Fruit fly (Drosophila melanogaster) whole organism, wandering third instar larva: ENCODE results near the gene Ubc4.

Experiments used
- Abd-B ChIP-seq: fragments of >200 bp; optimal IDR thresholded peaks from 2 replicates; lab custom pipeline; 2017; ENCODE audit warnings: missing biosample characterization, missing genetic modification characterization
- CG32264 ChIP-seq: fragments of 200-800 bp; sonication (Bioruptor generic); optimal IDR thresholded peaks from 2 replicates; lab custom pipeline; 2016; ENCODE audit warnings: missing biosample characterization, missing genetic modification characterization
- CG9705 ChIP-seq: fragments of 200-800 bp; sonication (Bioruptor generic); optimal IDR thresholded peaks from 2 replicates; lab custom pipeline; 2018; ENCODE audit warnings: missing biosample characterization, mild to moderate bottlenecking, missing genetic modification characterization
- CrebA ChIP-seq: fragments of 200-800 bp; sonication (Bioruptor generic); optimal IDR thresholded peaks from 2 replicates; lab custom pipeline; 2016; ENCODE audit warnings: missing biosample characterization, mild to moderate bottlenecking, missing genetic modification characterization, borderline replicate concordance
- Dfd ChIP-seq: fragments of >200 bp; optimal IDR thresholded peaks from 2 replicates; lab custom pipeline; 2017; ENCODE audit warnings: missing biosample characterization, missing genetic modification characterization
- Dif ChIP-seq: fragments of 200-275, 200-300 bp; sonication (Bioruptor generic); optimal IDR thresholded peaks from 2 replicates; lab custom pipeline; 2018; ENCODE audit warnings: missing biosample characterization, missing genetic modification characterization; ENCODE audit not compliant: partially characterized antibody
- GATAd ChIP-seq: sonication (Bioruptor generic); optimal IDR thresholded peaks from 2 replicates; lab custom pipeline; 2016; ENCODE audit warnings: missing biosample characterization, missing genetic modification characterization
- HLH106 ChIP-seq: fragments of 200-800 bp; optimal IDR thresholded peaks from 3 replicates; lab custom pipeline; 2019; ENCODE audit warnings: missing biosample characterization, mild to moderate bottlenecking, missing genetic modification characterization, moderate library complexity
- Hnf4 ChIP-seq: fragments of 200-800 bp; sonication (Bioruptor generic); optimal IDR thresholded peaks from 2 replicates; lab custom pipeline; 2016; ENCODE audit warnings: missing biosample characterization, mild to moderate bottlenecking, missing genetic modification characterization
- Hr78 ChIP-seq: fragments of >200 bp; optimal IDR thresholded peaks from 2 replicates; lab custom pipeline; 2017; ENCODE audit warnings: missing biosample characterization, missing genetic modification characterization
- Hr83 ChIP-seq: fragments of 200-300 bp; sonication (Bioruptor generic); optimal IDR thresholded peaks from 2 replicates; lab custom pipeline; 2016; ENCODE audit warnings: missing biosample characterization, mild to moderate bottlenecking, missing genetic modification characterization, moderate library complexity; ENCODE audit not compliant: poor library complexity, severe bottlenecking
- Jra ChIP-seq: sonication (Bioruptor generic); optimal IDR thresholded peaks from 2 replicates; lab custom pipeline; 2016; ENCODE audit warnings: missing biosample characterization, missing genetic modification characterization
- Mio ChIP-seq: sonication (Bioruptor generic); optimal IDR thresholded peaks from 2 replicates; lab custom pipeline; 2016; ENCODE audit warnings: missing biosample characterization, missing genetic modification characterization
- Myc ChIP-seq: fragments of >200 bp; optimal IDR thresholded peaks from 2 replicates; lab custom pipeline; 2017
- N ChIP-seq: fragments of >200 bp; optimal IDR thresholded peaks from 2 replicates; lab custom pipeline; 2018; ENCODE audit warnings: missing biosample characterization, missing external identifiers, missing genetic modification characterization
- OdsH ChIP-seq: fragments of 200-800 bp; sonication (Bioruptor generic); optimal IDR thresholded peaks from 2 replicates; lab custom pipeline; 2016; ENCODE audit warnings: missing biosample characterization, mild to moderate bottlenecking, missing genetic modification characterization
- Rel ChIP-seq, 2 experiments: fragments of 200-800 bp; sonication (Bioruptor generic) in 1 of 2; optimal IDR thresholded peaks; 2 replicates in 1 of 2; 3 replicates in 1 of 2; lab custom pipeline; 2016 to 2019; ENCODE audit warnings: mild to moderate bottlenecking in 2 of 2, missing biosample characterization in 2 of 2, missing genetic modification characterization in 2 of 2, moderate library complexity in 1 of 2
- Sp1 ChIP-seq: fragments of 200-800 bp; sonication (Bioruptor generic); optimal IDR thresholded peaks from 3 replicates; lab custom pipeline; 2019; ENCODE audit warnings: missing biosample characterization, mild to moderate bottlenecking, missing genetic modification characterization, moderate library complexity
- Vsx2 ChIP-seq: fragments of 200-300, 225-300 bp; sonication (Bioruptor generic); optimal IDR thresholded peaks from 2 replicates; lab custom pipeline; 2018; ENCODE audit warnings: missing biosample characterization, missing genetic modification characterization; ENCODE audit not compliant: partially characterized antibody
- br ChIP-seq: fragments of 200-800 bp; sonication (Bioruptor generic); optimal IDR thresholded peaks from 2 replicates; lab custom pipeline; 2016; ENCODE audit warnings: missing biosample characterization, missing genetic modification characterization
- brk ChIP-seq: fragments of 200-800 bp; sonication (Bioruptor generic); optimal IDR thresholded peaks from 2 replicates; lab custom pipeline; 2016; ENCODE audit warnings: missing biosample characterization, mild to moderate bottlenecking, missing genetic modification characterization
- dl ChIP-seq, 2 experiments: fragments of 175-275, 200-275 bp in 1 of 2; fragments of 200-275 bp in 1 of 2; sonication (Bioruptor generic); optimal IDR thresholded peaks; lab custom pipeline; 2018; ENCODE audit warnings: mild to moderate bottlenecking in 2 of 2, missing biosample characterization in 2 of 2, missing genetic modification characterization in 2 of 2, moderate library complexity in 2 of 2; ENCODE audit not compliant: partially characterized antibody in 2 of 2, insufficient read depth in 1 of 2
- dmrt93B ChIP-seq: fragments of 200-800 bp; sonication (Bioruptor generic); optimal IDR thresholded peaks from 2 replicates; lab custom pipeline; 2018; ENCODE audit warnings: missing biosample characterization, mild to moderate bottlenecking, missing genetic modification characterization
- dsf ChIP-seq: sonication (Bioruptor generic); optimal IDR thresholded peaks from 2 replicates; lab custom pipeline; 2016; ENCODE audit warnings: missing biosample characterization, missing genetic modification characterization, borderline replicate concordance
- ey ChIP-seq: fragments of 200-800 bp; sonication (Bioruptor generic); optimal IDR thresholded peaks from 2 replicates; lab custom pipeline; 2016; ENCODE audit warnings: missing biosample characterization, missing genetic modification characterization
- foxo ChIP-seq, 2 experiments: fragments of 200-800 bp; sonication (Bioruptor generic); optimal IDR thresholded peaks; 2 replicates in 1 of 2; 3 replicates in 1 of 2; lab custom pipeline; 2016 to 2017; ENCODE audit warnings: missing biosample characterization in 2 of 2, missing genetic modification characterization in 2 of 2
- fru ChIP-seq: fragments of 200-800 bp; sonication (Bioruptor generic); optimal IDR thresholded peaks from 3 replicates; lab custom pipeline; 2016; ENCODE audit warnings: missing biosample characterization, mild to moderate bottlenecking, missing genetic modification characterization
- h ChIP-seq: fragments of 200-800 bp; sonication (Bioruptor generic); optimal IDR thresholded peaks from 3 replicates; lab custom pipeline; 2016; ENCODE audit warnings: missing biosample characterization, mild to moderate bottlenecking, missing genetic modification characterization
- jim ChIP-seq: fragments of 175-275, 200-325 bp; sonication (Bioruptor generic); optimal IDR thresholded peaks from 2 replicates; lab custom pipeline; 2016; ENCODE audit warnings: missing biosample characterization, mild to moderate bottlenecking, missing genetic modification characterization
- lola ChIP-seq: fragments of >200 bp; optimal IDR thresholded peaks from 2 replicates; lab custom pipeline; 2017; ENCODE audit warnings: missing biosample characterization, missing genetic modification characterization
- pan ChIP-seq: fragments of >200 bp; optimal IDR thresholded peaks from 2 replicates; lab custom pipeline; 2017
- psq ChIP-seq: fragments of 200-800 bp; sonication (Bioruptor generic); optimal IDR thresholded peaks from 3 replicates; lab custom pipeline; 2017; ENCODE audit warnings: missing biosample characterization, mild to moderate bottlenecking, missing genetic modification characterization, moderate library complexity
- rgr ChIP-seq: fragments of 200-800 bp; sonication (Bioruptor generic); optimal IDR thresholded peaks from 3 replicates; lab custom pipeline; 2016; ENCODE audit warnings: missing biosample characterization, mild to moderate bottlenecking, missing genetic modification characterization
- sage ChIP-seq: fragments of 200-800 bp; sonication (Bioruptor generic); optimal IDR thresholded peaks from 2 replicates; lab custom pipeline; 2016; ENCODE audit warnings: missing biosample characterization, mild to moderate bottlenecking, missing genetic modification characterization
- sv ChIP-seq: fragments of 200-800 bp; sonication (Bioruptor generic); optimal IDR thresholded peaks from 3 replicates; lab custom pipeline; 2016; ENCODE audit warnings: missing biosample characterization, missing genetic modification characterization
- tai ChIP-seq: sonication (Bioruptor generic); optimal IDR thresholded peaks from 2 replicates; lab custom pipeline; 2016; ENCODE audit warnings: missing biosample characterization, missing genetic modification characterization
- usp ChIP-seq: fragments of >200 bp; optimal IDR thresholded peaks from 2 replicates; lab custom pipeline; 2017; ENCODE audit warnings: missing biosample characterization, missing genetic modification characterization
- woc ChIP-seq: sonication (Bioruptor generic); optimal IDR thresholded peaks from 2 replicates; lab custom pipeline; 2016; ENCODE audit warnings: missing biosample characterization, mild to moderate bottlenecking, missing genetic modification characterization

Gene Ubc4

DNA sequence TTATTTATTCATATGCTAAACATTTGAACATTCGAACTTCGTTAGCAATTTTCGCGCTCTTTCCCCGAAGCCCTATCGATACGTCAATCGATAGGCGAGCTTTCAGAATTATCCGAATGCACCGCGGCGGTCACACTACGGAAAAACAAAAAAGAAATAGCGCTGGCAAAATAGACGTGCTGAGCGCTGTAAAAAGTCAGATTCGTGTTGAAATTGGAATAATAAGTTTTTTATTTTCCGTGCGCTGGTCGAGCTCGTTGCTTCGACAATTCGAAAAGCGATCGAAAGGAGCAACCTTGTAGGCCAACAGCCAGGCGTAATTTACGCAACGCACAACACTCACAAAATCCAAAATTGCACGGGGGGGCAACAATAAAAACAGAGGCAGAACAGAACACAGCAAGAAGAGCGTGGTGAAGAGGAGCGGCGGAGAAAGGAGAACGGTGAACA lies at the start of gene Ubc4:
Ubc4 (plus strand) TSS at position 144 of the 450 bp plus-strand sequence.
- no peak for TF ChIP-seq woc (GFP tag; lab: Kevin White, UChicago)
- no peak for TF ChIP-seq Dfd (GFP tag; lab: Kevin White, UChicago)
- TF ChIP-seq OdsH = peak; percentile 14
- no peak for TF ChIP-seq Mio
- TF ChIP-seq sv (GFP tag; lab: Kevin White, UChicago) = no peak
- no peak for TF ChIP-seq pan (lab: Kevin White, UChicago)
- peak; percentile 45 for TF ChIP-seq Sp1 (GFP tag; lab: Kevin White, UChicago)
- TF ChIP-seq psq (GFP tag; lab: Kevin White, UChicago) = peak; percentile 87
- TF ChIP-seq dmrt93B (GFP tag; lab: Kevin White, UChicago) = no peak
- TF ChIP-seq usp (GFP tag; lab: Kevin White, UChicago) = no peak
- TF ChIP-seq CrebA = no peak
- TF ChIP-seq Abd-B (GFP tag; lab: Kevin White, UChicago) = no peak
- TF ChIP-seq Hr83 (GFP tag; lab: Kevin White, UChicago) = peak; percentile 7
- no peak for TF ChIP-seq dsf
- TF ChIP-seq tai = no peak
- no peak for TF ChIP-seq Jra (GFP tag; lab: Kevin White, UChicago)
- TF ChIP-seq brk (GFP tag; lab: Kevin White, UChicago) = no peak
- TF ChIP-seq lola (GFP tag; lab: Kevin White, UChicago) = no peak
- peak; percentile 13 for TF ChIP-seq ey (GFP tag; lab: Kevin White, UChicago)
- TF ChIP-seq Dif = no peak
- TF ChIP-seq CG9705 (GFP tag; lab: Kevin White, UChicago) = no peak
- peak; percentile 30 for TF ChIP-seq HLH106 (tag; lab: Kevin White, UChicago)
- TF ChIP-seq h (GFP tag; lab: Kevin White, UChicago) = peak; percentile 47
- no peak for TF ChIP-seq GATAd (GFP tag; lab: Kevin White, UChicago)
- TF ChIP-seq br = peak; percentile 22
- TF ChIP-seq Hnf4 = no peak
- peak; percentile 30 for TF ChIP-seq fru (GFP tag; lab: Kevin White, UChicago)
- TF ChIP-seq CG32264 = no peak
- no peak for TF ChIP-seq dl (GFP tag; optimal IDR thresholded peaks at IDR 0.05; lab: Kevin White, UChicago; ENCODE audit: insufficient read depth in 1 of 2, partially characterized antibody in 2 of 2)
- peak; percentile 64 for TF ChIP-seq rgr (GFP tag; lab: Kevin White, UChicago)
- no peak for TF ChIP-seq jim (GFP tag; lab: Kevin White, UChicago)
- no peak for TF ChIP-seq Hr78 (GFP tag; lab: Kevin White, UChicago)
- no peak for TF ChIP-seq Rel (GFP tag; optimal IDR thresholded peaks at IDR 0.05; lab: Kevin White, UChicago)
- TF ChIP-seq Rel (tag; optimal IDR thresholded peaks at IDR 0.05; lab: Kevin White, UChicago) = peak; percentile 33
- no peak for TF ChIP-seq sage (GFP tag; lab: Kevin White, UChicago)
- no peak for TF ChIP-seq foxo (GFP tag; optimal IDR thresholded peaks at IDR 0.05; lab: Kevin White, UChicago)
- TF ChIP-seq N (GFP tag; lab: Kevin White, UChicago) = no peak
- TF ChIP-seq Myc = no peak
- TF ChIP-seq Vsx2 (GFP tag; lab: Kevin White, UChicago) = no peak

DNA sequence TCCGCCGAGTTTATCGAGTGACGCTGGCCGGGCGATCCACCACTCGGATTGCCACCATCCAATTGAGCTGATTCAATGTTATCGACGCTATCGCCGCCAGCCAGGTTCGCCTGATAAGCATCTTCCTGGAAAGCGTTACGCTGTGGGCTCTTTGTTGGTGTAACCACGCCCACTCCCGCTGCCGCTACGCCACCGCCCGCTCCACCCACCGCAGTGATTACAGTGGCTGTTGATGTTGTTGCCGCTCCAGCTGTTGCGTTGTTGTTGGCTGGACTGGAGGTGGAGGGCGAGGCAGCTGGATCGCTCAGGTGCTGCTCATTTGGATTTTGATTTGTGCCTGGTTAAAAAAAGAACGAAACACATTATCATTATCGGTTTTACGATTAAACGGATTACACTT lies 26.8 kb upstream of the Ubc4 start:
- TF ChIP-seq br (peak; percentile 5), Dfd (GFP tag; lab: Kevin White, UChicago) (no peak), pan (lab: Kevin White, UChicago) (no peak)

dm6 chr3L:9674300-9674699 lies 23.8 kb upstream of the Ubc4 start:
- TF ChIP-seq Dfd (GFP tag; lab: Kevin White, UChicago) = no peak
- no peak for TF ChIP-seq Hr83 (GFP tag; lab: Kevin White, UChicago)
- no peak for TF ChIP-seq br
- TF ChIP-seq psq (GFP tag; lab: Kevin White, UChicago) = no peak
- no peak for TF ChIP-seq dsf
- TF ChIP-seq Myc = no peak
- TF ChIP-seq OdsH = no peak
- TF ChIP-seq Sp1 (GFP tag; lab: Kevin White, UChicago) = no peak
- TF ChIP-seq Dif = no peak
- TF ChIP-seq sage (GFP tag; lab: Kevin White, UChicago) = no peak
